Worm (Caenorhabditis elegans) whole organism, L4/young adult: ENCODE measurements around the gene try-8.

Experiments used
- W03F9.2 ChIP-seq: fragments of 150-350 bp; optimal IDR thresholded peaks from 2 replicates; lab custom pipeline; 2014; ENCODE audit warnings: missing biosample characterization, missing genetic modification characterization
- him-1 ChIP-seq: sonication (generic microtip); optimal IDR thresholded peaks from 2 replicates; lab custom pipeline; 2016; ENCODE audit warnings: missing genotype, missing genetic modification reagents, missing genetic modification characterization, missing compliant biosample characterization

- TF ChIP-seq him-1 (no peak), W03F9.2 (tag; lab: Kevin White, UChicago) (no peak)
Observed at ce11 chrV:7449303-7449827, 4.8 kb downstream of the try-8 start, which contains the start of gene try-12.
